Worm (Caenorhabditis elegans): ENCODE results near the gene F22B7.9.

F22B7.9 gene

DNA sequence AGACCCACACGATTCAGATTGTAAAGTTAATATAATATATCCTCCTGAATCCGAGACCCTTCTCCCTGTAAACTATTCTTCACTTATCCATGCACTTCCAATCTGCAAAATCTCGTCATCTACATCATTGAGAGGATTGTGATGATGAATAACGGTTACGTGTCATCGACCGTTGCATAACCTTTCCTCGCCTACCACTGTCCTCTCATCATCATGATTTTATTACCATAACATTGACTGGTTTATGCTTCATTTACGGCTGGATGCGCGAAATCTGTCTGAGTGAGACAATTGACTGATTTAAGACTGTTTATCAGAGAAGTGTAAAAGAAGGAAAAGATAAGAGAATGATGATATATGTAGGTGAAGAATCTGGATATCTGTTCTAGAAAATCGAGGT, 33.5 kb downstream of the F22B7.9 start:
- no peak for TF ChIP-seq ceh-19 (GFP tag; optimal IDR thresholded peaks at IDR 0.05)

ce11 chrIII:8618412-8618960, 35.2 kb downstream of the F22B7.9 start, which contains the start of gene C13G5.2:
Gene C13G5.2 (minus strand): TSS chrIII:8618462.
- TF ChIP-seq hlh-30 (tag; optimal IDR thresholded peaks at IDR 0.05; ENCODE audit: insufficient read depth) (no peak), unc-42 (tag; optimal IDR thresholded peaks at IDR 0.05) (no peak), syd-9 (tag; optimal IDR thresholded peaks at IDR 0.05) (no peak), odd-2 (tag; optimal IDR thresholded peaks at IDR 0.05) (no peak), ceh-45 (GFP tag; IDR thresholded peaks at IDR 0.05) (no peak), tbx-7 (tag; optimal IDR thresholded peaks at IDR 0.05) (no peak), K02D7.2 (tag; optimal IDR thresholded peaks at IDR 0.05) (no peak), unc-55 (GFP tag; optimal IDR thresholded peaks at IDR 0.05) (no peak), C08G9.2 (tag; optimal IDR thresholded peaks at IDR 0.05) (no peak), ref-2 (tag; optimal IDR thresholded peaks at IDR 0.05) (no peak), K09A11.1 (tag; optimal IDR thresholded peaks at IDR 0.05; ENCODE audit: insufficient read depth) (no peak), pax-1 (tag; optimal IDR thresholded peaks at IDR 0.05) (no peak), ceh-6 (GFP tag; optimal IDR thresholded peaks at IDR 0.05) (no peak), pag-3 (tag; optimal IDR thresholded peaks at IDR 0.05; ENCODE audit: borderline replicate concordance) (no peak)

DNA sequence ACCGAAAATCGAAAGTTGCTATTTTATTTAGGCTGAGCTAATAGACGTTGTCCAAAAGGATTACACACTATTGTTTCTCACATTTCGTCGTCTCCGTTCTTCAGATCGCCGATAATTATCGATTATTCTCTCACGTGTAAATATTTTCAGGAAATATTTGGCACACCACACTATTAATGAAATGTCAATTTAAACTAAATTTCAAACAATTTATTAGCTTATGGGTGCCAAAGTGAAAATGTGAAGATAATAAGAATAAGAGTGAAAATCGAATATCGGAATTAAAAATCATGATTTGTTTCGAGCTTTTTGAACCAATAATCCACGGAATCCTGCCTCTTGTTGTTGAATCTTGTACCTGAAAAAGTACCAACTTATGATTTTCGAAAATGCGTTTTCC, 37.1 kb downstream of the F22B7.9 start, which contains the start of gene C06E1.11:
Gene C06E1.11 (minus strand): TSS at position 101 of the 400 bp plus-strand sequence.
- TF ChIP-seq npax-4 (tag; optimal IDR thresholded peaks at IDR 0.05): no peak
- no peak for TF ChIP-seq ama-1 (optimal IDR thresholded peaks at IDR 0.05)
- no peak for TF ChIP-seq Y22D7AL.16 (tag; optimal IDR thresholded peaks at IDR 0.05)
- TF ChIP-seq ceh-2 (tag; optimal IDR thresholded peaks at IDR 0.05): no peak
- no peak for TF ChIP-seq nhr-11 (tag; optimal IDR thresholded peaks at IDR 0.05)
- no peak for TF ChIP-seq pha-4 (tag; optimal IDR thresholded peaks at IDR 0.05)
- no peak for TF ChIP-seq dmd-4 (tag; optimal IDR thresholded peaks at IDR 0.05; ENCODE audit: borderline replicate concordance)
- TF ChIP-seq ceh-30 (tag; optimal IDR thresholded peaks at IDR 0.05): no peak
- TF ChIP-seq hlh-13 (GFP tag; optimal IDR thresholded peaks at IDR 0.05): no peak
- no peak for TF ChIP-seq pat-9 (tag; optimal IDR thresholded peaks at IDR 0.05)
- TF ChIP-seq ceh-6 (GFP tag; optimal IDR thresholded peaks at IDR 0.05): no peak
- TF ChIP-seq mec-3 (tag; optimal IDR thresholded peaks at IDR 0.05; ENCODE audit: borderline replicate concordance): no peak
- no peak for TF ChIP-seq tbx-7 (tag; optimal IDR thresholded peaks at IDR 0.05)
- TF ChIP-seq ahr-1 (tag; optimal IDR thresholded peaks at IDR 0.05): no peak
- TF ChIP-seq ceh-18 (tag; optimal IDR thresholded peaks at IDR 0.05): no peak
- TF ChIP-seq lin-11 (tag; optimal IDR thresholded peaks at IDR 0.05): no peak

ce11 chrIII:8614490-8614889, 39.2 kb downstream of the F22B7.9 start, which contains the start of gene rha-2:
Gene rha-2 (minus strand): TSS chrIII:8614569.
- no peak for TF ChIP-seq nfya-1 (tag; optimal IDR thresholded peaks at IDR 0.05)
- TF ChIP-seq unc-42 (tag; optimal IDR thresholded peaks at IDR 0.05): peak; percentile 47
- TF ChIP-seq elt-4 (tag; optimal IDR thresholded peaks at IDR 0.05): no peak

DNA sequence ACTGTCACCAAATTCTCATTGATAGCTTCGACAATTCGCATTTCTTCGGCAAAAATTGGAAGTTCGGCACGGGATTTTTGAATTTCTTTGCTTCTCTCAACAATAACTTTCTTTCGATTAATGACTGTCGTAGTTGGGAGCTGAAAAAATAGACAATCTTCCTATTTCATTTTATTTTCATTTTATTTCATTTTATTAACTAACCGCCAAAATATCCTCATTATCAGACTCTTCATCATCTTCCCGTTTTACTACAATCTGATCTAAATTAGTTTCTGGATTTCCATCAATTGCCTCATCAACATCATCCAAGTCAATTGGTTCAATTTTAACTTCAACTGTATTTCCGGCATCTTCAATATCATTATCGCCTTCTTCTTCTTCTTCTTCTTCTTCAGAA, 40.2 kb downstream of the F22B7.9 start:
- TF ChIP-seq hlh-8 (tag; optimal IDR thresholded peaks at IDR 0.05): no peak
- no peak for TF ChIP-seq dve-1 (tag; optimal IDR thresholded peaks at IDR 0.05)
- no peak for TF ChIP-seq ceh-30 (tag; optimal IDR thresholded peaks at IDR 0.05)
- TF ChIP-seq hlh-15 (tag; optimal IDR thresholded peaks at IDR 0.05): no peak
- TF ChIP-seq T23F11.4 (GFP tag; optimal IDR thresholded peaks at IDR 0.05): no peak
- no peak for TF ChIP-seq lin-11 (tag; optimal IDR thresholded peaks at IDR 0.05)
- TF ChIP-seq ceh-6 (GFP tag; optimal IDR thresholded peaks at IDR 0.05): no peak
- no peak for TF ChIP-seq hlh-30 (tag; optimal IDR thresholded peaks at IDR 0.05; ENCODE audit: insufficient read depth)
- no peak for TF ChIP-seq ref-2 (tag; optimal IDR thresholded peaks at IDR 0.05)
- TF ChIP-seq eyg-1 (tag; optimal IDR thresholded peaks at IDR 0.05): no peak
- TF ChIP-seq C38D4.7 (GFP tag; optimal IDR thresholded peaks at IDR 0.05): no peak

All from whole organism, late embryonic.